Fruit fly (Drosophila melanogaster) whole organism, pupa: Measurements from ENCODE around the gene CG8564.

Experiments used
- CG15710 ChIP-seq: fragments of 200-800 bp; sonication (Bioruptor generic); optimal IDR thresholded peaks from 2 replicates; lab custom pipeline; 2018; ENCODE audit warnings: missing biosample characterization, mild to moderate bottlenecking, missing genetic modification characterization, moderate library complexity
- CG4496 ChIP-seq: fragments of 200-800 bp; sonication (Bioruptor generic); IDR thresholded peaks from 3 replicates; pipeline ENCODE4 v1.3.6; 2022; ENCODE audit warnings: missing biosample characterization, missing genetic modification characterization
- CG8301 ChIP-seq: fragments of 200-800 bp; sonication (Bioruptor generic); optimal IDR thresholded peaks from 2 replicates; lab custom pipeline; 2018; ENCODE audit warnings: missing biosample characterization, mild to moderate bottlenecking, missing genetic modification characterization
- CG9948 ChIP-seq: fragments of 200-800 bp; sonication (Bioruptor generic); optimal IDR thresholded peaks from 2 replicates; lab custom pipeline; 2018; ENCODE audit warnings: missing biosample characterization, mild to moderate bottlenecking, missing genetic modification characterization, moderate library complexity
- Pif1A ChIP-seq: fragments of 200-800 bp; sonication (Bioruptor generic); optimal IDR thresholded peaks from 3 replicates; lab custom pipeline; 2016; ENCODE audit warnings: missing biosample characterization, missing genetic modification characterization
- Pif1B ChIP-seq: fragments of 200-800 bp; sonication (Bioruptor generic); optimal IDR thresholded peaks from 3 replicates; lab custom pipeline; 2016; ENCODE audit warnings: missing biosample characterization, missing genetic modification characterization
- Snoo ChIP-seq: fragments of 200-800 bp; sonication (Bioruptor generic); optimal IDR thresholded peaks from 3 replicates; lab custom pipeline; 2017; ENCODE audit warnings: missing biosample characterization, mild to moderate bottlenecking, missing genetic modification characterization, inconsistent platforms
- rn ChIP-seq: fragments of 200-800 bp; sonication (Bioruptor generic); IDR thresholded peaks from 2 replicates; pipeline ENCODE4 v1.3.6; 2022; ENCODE audit warnings: missing biosample characterization, missing genetic modification characterization

DNA sequence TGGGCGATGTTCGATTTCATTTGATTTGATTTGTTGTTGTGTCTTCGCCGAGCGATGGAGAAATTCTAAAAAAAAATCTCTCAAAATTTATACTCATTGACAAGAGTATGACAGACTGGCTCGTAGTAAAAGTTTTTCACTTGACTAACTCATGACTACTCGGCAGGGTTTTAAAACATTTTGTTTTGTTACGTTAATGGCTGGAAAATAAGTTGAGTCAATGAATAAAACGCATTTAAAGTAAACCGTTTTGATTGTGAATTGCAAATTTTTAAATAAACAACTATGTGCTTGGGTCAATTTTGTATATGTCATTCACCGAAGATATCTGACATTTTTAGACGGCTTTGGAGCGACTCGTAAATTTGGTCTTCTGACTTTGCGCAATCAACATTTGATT is 16.4 kb upstream of the CG8564 start, which contains the start of gene CG8560:
- TF ChIP-seq CG15710 (tag; lab: Kevin White, UChicago): no peak
- no peak for TF ChIP-seq CG4496 (GFP tag; lab: Robert Waterston, UW)
- TF ChIP-seq Pif1A (GFP tag; lab: Kevin White, UChicago): no peak
- no peak for TF ChIP-seq Pif1B (GFP tag; lab: Kevin White, UChicago)
- no peak for TF ChIP-seq CG9948 (tag; lab: Kevin White, UChicago)
- no peak for TF ChIP-seq Snoo (tag; lab: Kevin White, UChicago)
- no peak for TF ChIP-seq rn (GFP tag; lab: Robert Waterston, UW)
- no peak for TF ChIP-seq CG8301 (tag; lab: Kevin White, UChicago)
